Fruit fly (Drosophila melanogaster): ENCODE measurements around the gene qin.

Gene qin

DNA sequence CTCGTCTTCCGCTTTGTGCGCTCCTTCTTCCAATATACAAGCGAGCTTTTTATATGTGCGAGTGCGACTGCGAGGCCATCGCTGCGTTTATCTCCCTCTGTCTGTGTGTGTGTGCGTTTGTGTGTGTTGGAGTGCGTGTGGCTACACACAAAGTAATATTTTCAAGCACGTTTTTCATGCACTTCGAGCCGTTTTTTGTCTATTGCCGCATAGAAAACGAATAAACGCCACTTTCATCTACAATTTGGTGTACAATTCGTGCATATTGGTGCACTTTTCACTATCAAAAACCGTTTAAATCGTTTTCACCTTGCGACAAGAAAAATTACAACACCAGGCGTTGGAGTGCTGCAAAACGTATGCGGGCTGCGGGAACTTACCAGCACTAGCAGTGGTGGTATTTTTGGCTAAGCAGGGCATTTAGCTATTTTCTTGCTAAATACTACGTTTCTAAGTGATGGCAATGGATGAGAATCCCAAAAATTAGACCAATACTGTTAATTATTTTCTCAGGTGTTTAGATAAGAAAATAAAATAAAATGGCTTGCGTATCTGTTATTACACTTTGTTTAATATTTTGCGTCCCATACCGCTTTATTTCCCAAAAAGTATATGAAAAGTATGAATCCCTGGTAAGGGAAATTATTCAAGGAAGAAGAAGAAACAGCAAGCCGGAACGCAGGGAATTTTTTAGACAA is 68.3 kb downstream of the qin start, which contains the start of the genes CG31224 and CstF64 (continued):
- TF ChIP-seq Atf-2 (GFP tag; optimal IDR thresholded peaks at IDR 0.05): peak; percentile 84
- TF ChIP-seq wek (GFP tag; optimal IDR thresholded peaks at IDR 0.05): no peak
- TF ChIP-seq Hr51 (GFP tag; optimal IDR thresholded peaks at IDR 0.05): peak in 1 of 2 experiments; percentile 89
- TF ChIP-seq maf-S (GFP tag; optimal IDR thresholded peaks at IDR 0.05): peak; percentile 65
- TF ChIP-seq pb (GFP tag; optimal IDR thresholded peaks at IDR 0.05): peak; percentile 82
- TF ChIP-seq sens-2 (GFP tag; IDR thresholded peaks at IDR 0.05): peak; percentile 64; the same call in 1 of the 2 replicates
- TF ChIP-seq PHDP (tag; optimal IDR thresholded peaks at IDR 0.05): peak; percentile 78
- peak; percentile 85 for TF ChIP-seq CG10543 (GFP tag; optimal IDR thresholded peaks at IDR 0.05)
- TF ChIP-seq D19A (tag; optimal IDR thresholded peaks at IDR 0.05): no peak
- 0 out of 4 replicates have a peak, but pooled peaks have one; percentile 28 for TF ChIP-seq Dll (GFP tag; IDR thresholded peaks at IDR 0.05; ENCODE audit: partially characterized antibody)
- TF ChIP-seq CG2889 (GFP tag; IDR thresholded peaks at IDR 0.05): peak; percentile 33; the same call in 1 of the 3 replicates
- TF ChIP-seq CG12155 (GFP tag; optimal IDR thresholded peaks at IDR 0.05): peak; percentile 82
- TF ChIP-seq lilli (GFP tag; optimal IDR thresholded peaks at IDR 0.05): peak; percentile 92
- TF ChIP-seq aop (GFP tag; IDR thresholded peaks at IDR 0.05): no peak
- no peak for TF ChIP-seq CG15479 (GFP tag; optimal IDR thresholded peaks at IDR 0.05)
- peak; percentile 90 for TF ChIP-seq sd (tag; optimal IDR thresholded peaks at IDR 0.05)
- no peak for TF ChIP-seq cad (GFP tag; optimal IDR thresholded peaks at IDR 0.05)
- peak; percentile 94 for TF ChIP-seq row (GFP tag; IDR thresholded peaks at IDR 0.05)
- TF ChIP-seq sna (GFP tag; IDR thresholded peaks at IDR 0.05; ENCODE audit: partially characterized antibody): no peak
- TF ChIP-seq CG16813 (GFP tag; IDR thresholded peaks at IDR 0.05; ENCODE audit: partially characterized antibody): peak; percentile 34; the same call in 1 of the 3 replicates
- peak; percentile 37 for TF ChIP-seq Asciz (GFP tag; optimal IDR thresholded peaks at IDR 0.05)
- peak; percentile 60 for TF ChIP-seq CG10147 (GFP tag; optimal IDR thresholded peaks at IDR 0.05)
- TF ChIP-seq Neu2 (GFP tag; optimal IDR thresholded peaks at IDR 0.05; ENCODE audit: borderline replicate concordance): no peak
- peak; percentile 84 for TF ChIP-seq CG4282 (GFP tag; optimal IDR thresholded peaks at IDR 0.05)
- peak; percentile 68 for TF ChIP-seq esg (GFP tag; conservative IDR thresholded peaks at IDR 0.05)
- peak; percentile 83 for TF ChIP-seq unpg (GFP tag; optimal IDR thresholded peaks at IDR 0.05)
- peak; percentile 85 for TF ChIP-seq phol (tag; optimal IDR thresholded peaks at IDR 0.05)
- TF ChIP-seq zf30C (GFP tag; optimal IDR thresholded peaks at IDR 0.05): no peak
- TF ChIP-seq CG1792 (GFP tag; optimal IDR thresholded peaks at IDR 0.05): peak; percentile 83
- no peak for TF ChIP-seq CG12071 (GFP tag; optimal IDR thresholded peaks at IDR 0.05)
- peak; percentile 75 for TF ChIP-seq Sry-δ (GFP tag; optimal IDR thresholded peaks at IDR 0.05)
- TF ChIP-seq Bdp1 (GFP tag; optimal IDR thresholded peaks at IDR 0.05): peak; percentile 81
- peak in 1 of 2 experiments; percentile 82 for TF ChIP-seq bsh (GFP tag; optimal IDR thresholded peaks at IDR 0.05)
- peak in 1 of 2 experiments; percentile 49 for TF ChIP-seq insv (GFP tag; optimal IDR thresholded peaks at IDR 0.05)
- TF ChIP-seq Sox102F (GFP tag; optimal IDR thresholded peaks at IDR 0.05): peak; percentile 84
- peak; percentile 3 for TF ChIP-seq CG7271 (tag; optimal IDR thresholded peaks at IDR 0.05)
- TF ChIP-seq CG12769 (tag; optimal IDR thresholded peaks at IDR 0.05): no peak
- TF ChIP-seq CG6813 (GFP tag; optimal IDR thresholded peaks at IDR 0.05): peak; percentile 11
- TF ChIP-seq CG11695 (GFP tag; IDR thresholded peaks at IDR 0.05): peak; percentile 65
- TF ChIP-seq knrl (GFP tag; IDR thresholded peaks at IDR 0.05; ENCODE audit: partially characterized antibody): no peak; the same call in 2 of the 3 replicates
- peak; percentile 87 for TF ChIP-seq Xbp1 (GFP tag; optimal IDR thresholded peaks at IDR 0.05)
- peak; percentile 90 for TF ChIP-seq CG12659 (GFP tag; optimal IDR thresholded peaks at IDR 0.05)
- no peak for TF ChIP-seq hth (optimal IDR thresholded peaks at IDR 0.05)
- no peak for TF ChIP-seq CG4360 (GFP tag; IDR thresholded peaks at IDR 0.05)
- no peak for TF ChIP-seq bigmax (GFP tag; optimal IDR thresholded peaks at IDR 0.05)
- TF ChIP-seq CG13424 (tag; optimal IDR thresholded peaks at IDR 0.05): peak; percentile 83
- TF ChIP-seq CG6689 (GFP tag; IDR thresholded peaks at IDR 0.05): peak; percentile 84
- peak; percentile 80 for TF ChIP-seq stc (GFP tag; IDR thresholded peaks at IDR 0.05)

All from whole organism, embryonic.